Worm (Caenorhabditis elegans): Measurements from ENCODE around the gene pgp-9.

ce11 chrV:17746959-17747358, 8.7 kb upstream of the pgp-9 start, which contains the start of gene twk-36:
- TF ChIP-seq nhr-76 (tag; optimal IDR thresholded peaks at IDR 0.05) (no peak), mep-1 (tag; optimal IDR thresholded peaks at IDR 0.05) (no peak)

Measured in whole organism, L4 larva.